Worm (Caenorhabditis elegans): Measurements from ENCODE around the gene R05H11.2.

Gene R05H11.2

DNA sequence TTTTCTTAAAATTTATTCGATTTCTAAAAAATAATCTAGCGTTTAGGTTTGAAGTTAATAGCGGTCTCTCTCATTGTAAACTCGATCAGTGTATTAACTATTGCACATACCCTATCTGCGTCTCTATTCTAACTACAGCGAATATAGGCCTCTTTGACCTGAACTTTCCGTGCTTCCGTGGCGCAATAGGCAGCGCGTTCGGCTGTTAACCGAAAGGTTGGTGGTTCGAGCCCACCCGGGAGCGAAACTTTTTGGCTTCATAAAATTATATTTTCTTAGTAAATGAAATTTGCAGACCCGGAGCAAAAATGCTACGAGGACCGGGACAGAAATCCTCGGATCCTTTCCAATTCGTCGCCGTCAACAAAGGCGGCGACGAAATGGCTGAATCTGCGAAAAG is 7.3 kb downstream of the R05H11.2 start:
- TF ChIP-seq nhr-129 (tag; optimal IDR thresholded peaks at IDR 0.05) (peak; percentile 51), Y55F3AM.14 (GFP tag; optimal IDR thresholded peaks at IDR 0.05) (no peak), ceh-82 (tag; optimal IDR thresholded peaks at IDR 0.05) (no peak), unc-55 (GFP tag; optimal IDR thresholded peaks at IDR 0.05) (no peak), R02D3.7 (tag; optimal IDR thresholded peaks at IDR 0.05) (no peak), dmd-4 (tag; optimal IDR thresholded peaks at IDR 0.05) (no peak), egl-27 (tag; optimal IDR thresholded peaks at IDR 0.05) (no peak), nhr-23 (tag; optimal IDR thresholded peaks at IDR 0.05) (no peak), elt-3 (tag; optimal IDR thresholded peaks at IDR 0.05) (no peak), gmeb-1 (tag; optimal IDR thresholded peaks at IDR 0.05) (peak; percentile 29), lsy-2 (tag; optimal IDR thresholded peaks at IDR 0.05) (no peak), lin-13 (GFP tag; optimal IDR thresholded peaks at IDR 0.05) (no peak), nhr-6 (tag; optimal IDR thresholded peaks at IDR 0.05) (no peak), nhr-12 (tag; optimal IDR thresholded peaks at IDR 0.05) (no peak), fos-1 (tag; optimal IDR thresholded peaks at IDR 0.05) (peak; percentile 18), crh-2 (tag; optimal IDR thresholded peaks at IDR 0.05) (peak; percentile 21), C34F6.9 (tag; optimal IDR thresholded peaks at IDR 0.05) (peak; percentile 15), ztf-11 (tag; optimal IDR thresholded peaks at IDR 0.05) (no peak), ceh-16 (tag; optimal IDR thresholded peaks at IDR 0.05) (no peak), sem-4 (tag; optimal IDR thresholded peaks at IDR 0.05) (no peak), nhr-10 (tag; optimal IDR thresholded peaks at IDR 0.05) (no peak), zag-1 (tag; optimal IDR thresholded peaks at IDR 0.05) (no peak), elt-1 (tag; optimal IDR thresholded peaks at IDR 0.05) (no peak), nhr-237 (tag; optimal IDR thresholded peaks at IDR 0.05) (no peak), snpc-4 (tag; optimal IDR thresholded peaks at IDR 0.05) (no peak), F13H6.1 (tag; optimal IDR thresholded peaks at IDR 0.05) (peak; percentile 27), ZK546.5 (tag; optimal IDR thresholded peaks at IDR 0.05) (no peak), unc-62 (GFP tag; optimal IDR thresholded peaks at IDR 0.05) (no peak), ztf-4 (tag; optimal IDR thresholded peaks at IDR 0.05) (no peak), nhr-21 (tag; optimal IDR thresholded peaks at IDR 0.05) (no peak), ztf-1 (GFP tag; conservative IDR thresholded peaks at IDR 0.05) (no peak), aly-2 (tag; optimal IDR thresholded peaks at IDR 0.05) (no peak), peb-1 (tag; optimal IDR thresholded peaks at IDR 0.05) (no peak), alr-1 (tag; optimal IDR thresholded peaks at IDR 0.05) (no peak), ama-1 (optimal IDR thresholded peaks at IDR 0.05) (no peak), sma-3 (GFP tag; optimal IDR thresholded peaks at IDR 0.05) (peak; percentile 25), sma-9 (GFP tag; optimal IDR thresholded peaks at IDR 0.05) (peak; percentile 17), sma-9 (tag; optimal IDR thresholded peaks at IDR 0.05) (no peak), lin-39 (tag; optimal IDR thresholded peaks at IDR 0.05) (no peak), lin-11 (tag; optimal IDR thresholded peaks at IDR 0.05) (no peak), mab-5 (tag; optimal IDR thresholded peaks at IDR 0.05) (no peak), blmp-1 (tag; optimal IDR thresholded peaks at IDR 0.05; ENCODE audit: insufficient read depth) (no peak), unc-39 (tag; optimal IDR thresholded peaks at IDR 0.05) (no peak), skn-1 (tag; optimal IDR thresholded peaks at IDR 0.05) (no peak), nhr-11 (tag; optimal IDR thresholded peaks at IDR 0.05) (no peak), mdl-1 (tag; optimal IDR thresholded peaks at IDR 0.05) (no peak), nhr-25 (tag; optimal IDR thresholded peaks at IDR 0.05) (no peak), nhr-77 (tag; optimal IDR thresholded peaks at IDR 0.05) (no peak), mbf-1 (tag; optimal IDR thresholded peaks at IDR 0.05) (no peak)

DNA sequence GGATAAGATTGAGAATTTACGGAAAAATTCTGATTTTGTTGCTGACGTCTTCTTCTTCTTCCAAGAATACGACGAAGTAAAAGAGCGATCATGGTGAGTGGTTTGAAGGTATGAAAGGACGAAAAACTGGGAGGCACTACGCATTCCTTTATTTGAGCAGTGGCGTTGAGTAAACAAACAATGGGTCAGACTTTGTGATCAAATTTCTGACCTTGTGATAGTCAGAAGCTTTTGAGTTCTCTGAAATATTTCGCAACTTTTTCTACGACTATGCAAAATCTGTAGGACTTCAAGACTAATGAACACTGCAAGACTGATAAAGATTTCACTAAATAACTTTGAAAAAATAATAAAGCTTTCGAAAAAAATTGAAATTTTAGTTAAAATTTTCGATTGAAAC is 18.8 kb downstream of the R05H11.2 start, which contains the start of gene F28F5.4:
F28F5.4 (minus strand) TSS at position 104 of the 400 bp plus-strand sequence.
- peak; percentile 33 for TF ChIP-seq nhr-129 (tag; optimal IDR thresholded peaks at IDR 0.05)
- peak; percentile 17 for TF ChIP-seq F13H6.1 (tag; optimal IDR thresholded peaks at IDR 0.05)
- TF ChIP-seq dmd-4 (tag; optimal IDR thresholded peaks at IDR 0.05) = no peak

Measured in whole organism, L2 larva.